Worm (Caenorhabditis elegans) whole organism, L3 larva: ENCODE measurements around the gene T14G12.12.
A peak's percentile ranks its signal among the peaks of the same experiment; 100 is the strongest.

Experiments
- aly-2 ChIP-seq: fragments of 150-350 bp; optimal IDR thresholded peaks from 2 replicates; lab custom pipeline; 2014; ENCODE audit warnings: missing biosample characterization, missing genetic modification characterization
- ama-1 ChIP-seq: fragments of 150-350 bp; optimal IDR thresholded peaks from 2 replicates; lab custom pipeline; 2018
- ceh-16 ChIP-seq: sonication (generic microtip); optimal IDR thresholded peaks from 2 replicates; lab custom pipeline; 2017; ENCODE audit warnings: missing biosample characterization, missing genetic modification characterization
- ceh-28 ChIP-seq: fragments of 150-350 bp; optimal IDR thresholded peaks from 2 replicates; lab custom pipeline; 2014; ENCODE audit warnings: missing biosample characterization, missing genetic modification reagents, missing genetic modification characterization
- ceh-9 ChIP-seq: sonication (generic microtip); optimal IDR thresholded peaks from 2 replicates; lab custom pipeline; 2018; ENCODE audit warnings: missing biosample characterization, missing genetic modification characterization
- daf-12 ChIP-seq: fragments of 150-350 bp; optimal IDR thresholded peaks from 2 replicates; lab custom pipeline; 2014; ENCODE audit warnings: missing biosample characterization, missing genetic modification reagents, missing genetic modification characterization
- egl-5 ChIP-seq: fragments of 150-350 bp; optimal IDR thresholded peaks from 2 replicates; lab custom pipeline; 2017; ENCODE audit warnings: missing biosample characterization, missing genetic modification reagents, missing genetic modification characterization, inconsistent platforms
- elt-1 ChIP-seq: fragments of 150-350 bp; optimal IDR thresholded peaks from 2 replicates; lab custom pipeline; 2014; ENCODE audit warnings: missing biosample characterization, missing genetic modification characterization
- elt-2 ChIP-seq: sonication (generic microtip); optimal IDR thresholded peaks from 2 replicates; lab custom pipeline; 2016; ENCODE audit warnings: missing genetic modification reagents, mild to moderate bottlenecking, missing genetic modification characterization, missing compliant biosample characterization
- elt-3 ChIP-seq, 3 experiments: fragments of 150-350 bp in 1 of 3; sonication (generic microtip) in 2 of 3; optimal IDR thresholded peaks; 2 replicates in 2 of 3; 4 replicates in 1 of 3; lab custom pipeline; 2014 to 2017; ENCODE audit warnings: missing biosample characterization in 3 of 3, missing genetic modification characterization in 3 of 3
- fkh-2 ChIP-seq: fragments of 150-350 bp; optimal IDR thresholded peaks from 2 replicates; lab custom pipeline; 2014; ENCODE audit warnings: missing biosample characterization, missing genetic modification reagents, missing genetic modification characterization
- hmg-11 ChIP-seq: sonication (generic microtip); optimal IDR thresholded peaks from 2 replicates; lab custom pipeline; 2016; ENCODE audit warnings: missing genetic modification characterization, missing compliant biosample characterization
- lin-15B ChIP-seq: fragments of 150-350 bp; optimal IDR thresholded peaks from 2 replicates; lab custom pipeline; 2014; ENCODE audit warnings: missing biosample characterization, missing genetic modification characterization
- lin-39 ChIP-seq: fragments of 150-350 bp; optimal IDR thresholded peaks from 2 replicates; lab custom pipeline; 2018; ENCODE audit warnings: missing biosample characterization, missing genetic modification reagents, missing genetic modification characterization
- mdl-1 ChIP-seq: fragments of 150-350 bp; optimal IDR thresholded peaks from 2 replicates; lab custom pipeline; 2014; ENCODE audit warnings: missing biosample characterization, missing genetic modification characterization
- nfya-1 ChIP-seq: sonication (generic microtip); optimal IDR thresholded peaks from 2 replicates; lab custom pipeline; 2017; ENCODE audit warnings: missing genetic modification characterization, mild to moderate bottlenecking, missing compliant biosample characterization, antibody characterized with exemption, moderate library complexity; ENCODE audit not compliant: insufficient read depth
- nhr-11 ChIP-seq: fragments of 150-350 bp; optimal IDR thresholded peaks from 2 replicates; lab custom pipeline; 2014; ENCODE audit warnings: missing biosample characterization, missing genetic modification characterization
- nhr-237 ChIP-seq: fragments of 150-350 bp; optimal IDR thresholded peaks from 2 replicates; lab custom pipeline; 2014; ENCODE audit warnings: missing biosample characterization, missing genetic modification characterization
- nhr-25 ChIP-seq: sonication (generic microtip); optimal IDR thresholded peaks from 2 replicates; lab custom pipeline; 2017; ENCODE audit warnings: missing biosample characterization, missing genetic modification characterization
- nhr-28 ChIP-seq: fragments of 150-350 bp; optimal IDR thresholded peaks from 2 replicates; lab custom pipeline; 2014; ENCODE audit warnings: missing biosample characterization, missing genetic modification characterization
- nhr-43 ChIP-seq: sonication (generic microtip); optimal IDR thresholded peaks from 2 replicates; lab custom pipeline; 2016; ENCODE audit warnings: mild to moderate bottlenecking, missing genetic modification characterization, missing compliant biosample characterization; ENCODE audit not compliant: poor library complexity, severe bottlenecking
- nhr-67 ChIP-seq: fragments of 150-350 bp; optimal IDR thresholded peaks from 2 replicates; lab custom pipeline; 2014; ENCODE audit warnings: missing biosample characterization, missing genetic modification characterization
- pha-4 ChIP-seq: fragments of 150-350 bp; optimal IDR thresholded peaks from 2 replicates; lab custom pipeline; 2014; ENCODE audit warnings: missing biosample characterization, missing genetic modification reagents, missing genetic modification characterization
- sea-2 ChIP-seq: fragments of 150-350 bp; sonication (generic microtip); optimal IDR thresholded peaks from 4 replicates; lab custom pipeline; 2014; ENCODE audit warnings: missing biosample characterization, missing genetic modification reagents, missing genetic modification characterization
- skn-1 ChIP-seq: fragments of 150-350 bp; optimal IDR thresholded peaks from 2 replicates; lab custom pipeline; 2014; ENCODE audit warnings: missing biosample characterization, missing genetic modification characterization
- snpc-4 ChIP-seq: fragments of 150-350 bp; optimal IDR thresholded peaks from 2 replicates; lab custom pipeline; 2014; ENCODE audit warnings: missing biosample characterization, missing genetic modification characterization
- tbx-2 ChIP-seq: sonication (generic microtip); optimal IDR thresholded peaks from 2 replicates; lab custom pipeline; 2016; ENCODE audit warnings: mild to moderate bottlenecking, missing genetic modification characterization, missing compliant biosample characterization
- unc-39 ChIP-seq: sonication (generic microtip); optimal IDR thresholded peaks from 4 replicates; lab custom pipeline; 2017; ENCODE audit warnings: missing biosample characterization, missing genetic modification characterization
- unc-62 ChIP-seq: fragments of 150-350 bp; sonication (generic microtip); optimal IDR thresholded peaks from 4 replicates; lab custom pipeline; 2014; ENCODE audit warnings: missing biosample characterization, missing genetic modification reagents, missing genetic modification characterization
- zag-1 ChIP-seq: fragments of 150-350 bp; optimal IDR thresholded peaks from 2 replicates; lab custom pipeline; 2014; ENCODE audit warnings: missing biosample characterization, missing genetic modification characterization
- ztf-4 ChIP-seq: fragments of 150-350 bp; optimal IDR thresholded peaks from 2 replicates; lab custom pipeline; 2014; ENCODE audit warnings: missing biosample characterization, missing genetic modification characterization

The T14G12.12 gene

DNA sequence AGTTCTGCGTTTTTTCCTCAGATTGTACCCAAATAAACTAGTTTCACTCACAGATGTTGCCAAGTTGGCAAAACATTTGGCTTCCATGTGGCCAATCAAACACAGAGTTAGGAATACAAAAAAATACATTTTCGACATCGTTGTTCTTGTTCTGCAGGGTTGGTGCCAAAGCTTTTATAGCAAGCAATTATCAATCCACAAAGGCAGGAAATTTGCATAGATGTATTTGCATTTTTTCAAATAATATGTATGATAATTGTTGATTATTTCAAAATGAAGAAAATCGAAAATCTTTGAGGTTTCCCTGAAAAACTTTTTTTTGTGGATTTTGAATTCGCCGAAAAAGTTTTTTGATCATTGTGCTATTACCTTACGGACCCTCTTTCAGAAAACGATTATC, 4.1 kb upstream of the T14G12.12 start, which contains the start of gene T14G12.11:
TSS of gene T14G12.11 (minus strand) at position 138 of the 400 bp plus-strand sequence.
- no peak for TF ChIP-seq aly-2 (tag; lab: Kevin White, UChicago)
- TF ChIP-seq nfya-1 (tag; lab: Kevin White, UChicago): no peak
- TF ChIP-seq pha-4 (tag; lab: Kevin White, UChicago): no peak
- TF ChIP-seq egl-5 (tag; lab: Kevin White, UChicago): no peak
- no peak for TF ChIP-seq nhr-11 (tag; lab: Kevin White, UChicago)
- no peak for TF ChIP-seq nhr-25 (tag; lab: Kevin White, UChicago)
- TF ChIP-seq unc-62: no peak
- TF ChIP-seq, all 47 proteins: peak for 0

DNA sequence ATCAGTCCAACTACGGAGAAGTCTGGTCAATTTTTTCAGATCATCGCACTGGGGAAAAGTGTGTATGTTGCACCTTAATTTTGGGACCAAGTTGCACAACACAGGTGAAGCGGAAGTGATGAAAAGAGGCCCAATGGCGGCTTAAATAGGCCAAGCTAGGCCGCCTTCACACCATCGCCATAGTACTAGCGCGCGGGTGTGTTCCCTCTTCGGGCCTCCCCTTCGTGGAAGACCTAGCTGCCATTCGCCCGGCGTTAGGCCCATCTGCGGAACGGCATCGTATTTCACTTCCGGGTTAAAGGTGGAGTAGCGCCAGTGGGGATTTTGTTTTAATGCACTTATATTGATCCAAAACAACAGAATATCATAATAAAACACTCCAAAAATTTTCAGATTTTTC, 1.5 kb upstream of the T14G12.12 start:
- TF ChIP-seq unc-39 (tag; lab: Kevin White, UChicago) (no peak), daf-12 (tag; lab: Kevin White, UChicago) (no peak), lin-15B (no peak), ama-1 (no peak), nhr-237 (no peak), hmg-11 (tag; lab: Kevin White, UChicago) (no peak), snpc-4 (tag; lab: Kevin White, UChicago) (no peak)

DNA sequence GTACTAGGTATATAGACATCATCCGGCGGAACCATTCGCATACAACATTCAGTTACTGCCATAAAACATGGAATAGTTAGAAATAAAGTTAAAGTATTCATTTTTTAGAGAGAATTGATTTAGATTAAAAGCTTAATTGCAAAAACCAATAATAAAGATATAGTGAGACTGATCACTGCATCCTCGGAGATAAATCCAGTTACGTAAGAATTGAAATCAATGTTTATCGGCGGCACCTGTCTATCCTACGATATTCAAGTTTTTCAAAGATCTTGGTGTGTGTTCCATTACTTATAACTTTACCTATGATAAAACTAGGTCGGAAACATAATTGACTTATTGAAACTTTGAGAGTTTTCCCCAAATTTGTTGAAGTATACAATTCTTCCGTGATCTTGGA, 1.0 kb upstream of the T14G12.12 start, which contains the start of gene T14G12.6:
TSS of gene T14G12.6 (minus strand) at position 101 of the 400 bp plus-strand sequence.
- TF ChIP-seq sea-2 (GFP tag; lab: Kevin White, UChicago) (no peak), aly-2 (tag; lab: Kevin White, UChicago) (no peak), daf-12 (tag; lab: Kevin White, UChicago) (no peak), nhr-25 (tag; lab: Kevin White, UChicago) (no peak), fkh-2 (no peak), nhr-237 (no peak), nhr-28 (no peak), ama-1 (no peak), ceh-16 (tag; lab: Kevin White, UChicago) (no peak), lin-15B (no peak), nhr-67 (no peak), elt-2 (tag; lab: Kevin White, UChicago) (no peak), elt-1 (no peak), unc-62 (no peak)

- TF ChIP-seq tbx-2: no peak
- no peak for TF ChIP-seq elt-2 (tag; lab: Kevin White, UChicago)
- TF ChIP-seq elt-3 (tag; optimal IDR thresholded peaks at IDR 0.05; lab: Kevin White, UChicago): peak in 1 of 3 experiments; percentile 88
- TF ChIP-seq, all 47 proteins: peak for 1
These were observed 2.1 kb downstream of the T14G12.12 start for ce11 chrX:3756238-3756637.

DNA sequence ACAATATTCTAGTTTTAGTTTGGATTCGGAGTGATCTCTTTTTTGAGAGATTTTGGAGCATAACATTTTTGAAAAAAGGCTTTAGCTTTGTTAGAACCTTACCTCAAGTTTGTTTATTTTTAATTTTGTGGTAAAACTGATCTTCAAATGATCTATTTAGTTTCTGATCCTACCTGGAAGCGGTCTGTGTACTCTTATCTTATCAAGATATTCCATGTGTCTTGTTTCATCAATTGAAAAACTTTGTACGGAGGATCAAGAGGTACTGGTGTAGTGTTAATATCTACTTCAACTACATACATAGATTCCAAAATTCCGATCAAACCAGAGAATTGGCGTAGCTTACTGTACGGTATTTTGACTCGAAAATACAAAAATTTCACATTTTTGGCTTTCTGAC, 2.5 kb downstream of the T14G12.12 start:
- TF ChIP-seq egl-5 (tag; lab: Kevin White, UChicago): no peak
- peak in 1 of 3 experiments; percentile 11 for TF ChIP-seq elt-3 (tag; optimal IDR thresholded peaks at IDR 0.05; lab: Kevin White, UChicago)
- no peak for TF ChIP-seq skn-1 (tag; lab: Kevin White, UChicago)
- no peak for TF ChIP-seq aly-2 (tag; lab: Kevin White, UChicago)
- TF ChIP-seq, all 47 proteins: peak for 1

ce11 chrX:3752443-3752842, 5.9 kb downstream of the T14G12.12 start:
- TF ChIP-seq pha-4 (tag; lab: Kevin White, UChicago): no peak
- TF ChIP-seq nhr-25 (tag; lab: Kevin White, UChicago): no peak
- no peak for TF ChIP-seq elt-2 (tag; lab: Kevin White, UChicago)
- TF ChIP-seq hmg-11 (tag; lab: Kevin White, UChicago): no peak
- TF ChIP-seq ceh-28: no peak
- TF ChIP-seq nhr-43 (tag; lab: Kevin White, UChicago): no peak
- TF ChIP-seq nfya-1 (tag; lab: Kevin White, UChicago): no peak
- TF ChIP-seq zag-1 (tag; lab: Kevin White, UChicago): no peak
- TF ChIP-seq ceh-16 (tag; lab: Kevin White, UChicago): no peak
- no peak for TF ChIP-seq mdl-1 (tag; lab: Kevin White, UChicago)
- TF ChIP-seq ztf-4 (tag; lab: Kevin White, UChicago): no peak
- no peak for TF ChIP-seq ceh-9 (tag; lab: Kevin White, UChicago)
- no peak for TF ChIP-seq lin-39 (tag; lab: Kevin White, UChicago)
- no peak for TF ChIP-seq lin-15B
